Fruit fly (Drosophila melanogaster) whole organism, embryonic: Measurements from ENCODE around the gene CG12012.

Source experiments
- CG10274 ChIP-seq: fragments of 200-800 bp; sonication (Bioruptor generic); optimal IDR thresholded peaks from 3 replicates; lab custom pipeline; 2017; ENCODE audit warnings: missing biosample characterization, mild to moderate bottlenecking, missing genetic modification characterization
- CG10543 ChIP-seq: fragments of 200-800 bp; sonication (Bioruptor generic); optimal IDR thresholded peaks from 3 replicates; lab custom pipeline; 2017; ENCODE audit warnings: missing biosample characterization, mild to moderate bottlenecking, missing genetic modification characterization, moderate library complexity
- CG10959 ChIP-seq: fragments of 200-800 bp; sonication (Bioruptor generic); IDR thresholded peaks from 2 replicates; pipeline ENCODE4 v1.3.6; 2022; ENCODE audit warnings: missing biosample characterization, missing genetic modification characterization
- CG11398 ChIP-seq: fragments of 200-800 bp; sonication (Bioruptor generic); optimal IDR thresholded peaks from 2 replicates; lab custom pipeline; 2016; ENCODE audit warnings: missing biosample characterization, missing genetic modification characterization
- CG11456 ChIP-seq: fragments of 200-800 bp; sonication (Bioruptor generic); IDR thresholded peaks from 3 replicates; pipeline ENCODE4 v1.3.6; 2022; ENCODE audit warnings: missing biosample characterization, missing genetic modification characterization
- CG12155 ChIP-seq: fragments of 200-800 bp; sonication (Bioruptor generic); optimal IDR thresholded peaks from 3 replicates; lab custom pipeline; 2016; ENCODE audit warnings: missing biosample characterization, missing genetic modification characterization
- CG13287 ChIP-seq: fragments of 200-800 bp; sonication (Bioruptor generic); IDR thresholded peaks from 2 replicates; pipeline ENCODE4 v1.3.6; 2022; ENCODE audit warnings: missing biosample characterization, missing genetic modification characterization; ENCODE audit not compliant: partially characterized antibody
- CG13894 ChIP-seq: fragments of 200-800 bp; sonication (Bioruptor generic); optimal IDR thresholded peaks from 3 replicates; lab custom pipeline; 2018; ENCODE audit warnings: missing biosample characterization, mild to moderate bottlenecking, missing genetic modification characterization, moderate library complexity
- CG14710 ChIP-seq: fragments of 200-800 bp; sonication (Bioruptor generic); optimal IDR thresholded peaks from 3 replicates; lab custom pipeline; 2019; ENCODE audit warnings: missing biosample characterization, mild to moderate bottlenecking, missing genetic modification characterization, moderate library complexity
- CG16863 ChIP-seq: fragments of 200-800 bp; sonication (Bioruptor generic); optimal IDR thresholded peaks from 3 replicates; lab custom pipeline; 2016; ENCODE audit warnings: missing biosample characterization, missing genetic modification characterization
- CG2712 ChIP-seq: fragments of 200-800 bp; optimal IDR thresholded peaks from 3 replicates; lab custom pipeline; 2019; ENCODE audit warnings: missing biosample characterization, mild to moderate bottlenecking, missing genetic modification characterization, moderate library complexity
- CG2889 ChIP-seq: fragments of 200-800 bp; sonication (Bioruptor generic); IDR thresholded peaks from 3 replicates; pipeline ENCODE4 v1.3.6; 2022; ENCODE audit warnings: missing biosample characterization, missing genetic modification characterization
- CG30431 ChIP-seq: fragments of 200-800 bp; sonication (Bioruptor generic); optimal IDR thresholded peaks from 2 replicates; lab custom pipeline; 2017; ENCODE audit warnings: missing biosample characterization, missing genetic modification characterization
- CG3065 ChIP-seq: fragments of 200-800 bp; sonication (Bioruptor generic); optimal IDR thresholded peaks from 2 replicates; lab custom pipeline; 2016; ENCODE audit warnings: missing biosample characterization, missing genetic modification characterization
- CG31365 ChIP-seq: fragments of 200-800 bp; sonication (Bioruptor generic); optimal IDR thresholded peaks from 2 replicates; lab custom pipeline; 2018; ENCODE audit warnings: missing biosample characterization, mild to moderate bottlenecking, missing genetic modification characterization
- CG32532 ChIP-seq: fragments of 200-800 bp; sonication (Bioruptor generic); IDR thresholded peaks from 2 replicates; pipeline ENCODE4 v1.3.6; 2022; ENCODE audit warnings: missing biosample characterization, missing genetic modification characterization
- CG3726 ChIP-seq: fragments of 200-800 bp; sonication (Bioruptor generic); IDR thresholded peaks from 3 replicates; pipeline ENCODE4, ENCODE4 v1.3.6; 2022; ENCODE audit warnings: missing biosample characterization, missing genetic modification characterization
- CG4730 ChIP-seq: fragments of 200-800 bp; sonication (Bioruptor generic); IDR thresholded peaks from 2 replicates; pipeline ENCODE4 v1.3.6; 2022; ENCODE audit warnings: missing biosample characterization, missing genetic modification characterization
- CG5180 ChIP-seq: fragments of 200-800 bp; sonication (Bioruptor generic); optimal IDR thresholded peaks from 3 replicates; lab custom pipeline; 2017; ENCODE audit warnings: missing biosample characterization, missing genetic modification characterization, mild to moderate bottlenecking, moderate library complexity, missing genetic modification reagents
- CG6791 ChIP-seq: fragments of 200-800 bp; sonication (Bioruptor generic); IDR thresholded peaks from 3 replicates; pipeline ENCODE4 v1.3.6; 2022; ENCODE audit warnings: missing biosample characterization, missing genetic modification characterization; ENCODE audit not compliant: partially characterized antibody
- D19B ChIP-seq: fragments of 200-800 bp; sonication (Bioruptor generic); optimal IDR thresholded peaks from 2 replicates; lab custom pipeline; 2017; ENCODE audit warnings: missing biosample characterization, mild to moderate bottlenecking, missing genetic modification characterization
- Dad ChIP-seq: fragments of 200-800 bp; sonication (Bioruptor generic); optimal IDR thresholded peaks from 3 replicates; lab custom pipeline; 2016; ENCODE audit warnings: missing biosample characterization, missing genetic modification characterization
- Dip3 ChIP-seq: fragments of 200-800 bp; sonication (Bioruptor generic); optimal IDR thresholded peaks from 3 replicates; lab custom pipeline; 2016; ENCODE audit warnings: missing biosample characterization, missing genetic modification characterization
- Fer1 ChIP-seq: fragments of 200-800 bp; sonication (Bioruptor generic); optimal IDR thresholded peaks from 2 replicates; lab custom pipeline; 2017; ENCODE audit warnings: missing biosample characterization, mild to moderate bottlenecking, missing genetic modification characterization
- HLH3B ChIP-seq: fragments of 200-800 bp; sonication (Bioruptor generic); IDR thresholded peaks from 2 replicates; pipeline ENCODE4 v1.3.6; 2022; ENCODE audit warnings: missing biosample characterization, missing genetic modification characterization
- HLHmδ ChIP-seq: fragments of 200-800 bp; sonication (Bioruptor generic); optimal IDR thresholded peaks from 2 replicates; lab custom pipeline; 2018; ENCODE audit warnings: missing biosample characterization, mild to moderate bottlenecking, missing genetic modification characterization, moderate library complexity
- Hey ChIP-seq: fragments of 200-800 bp; sonication (Bioruptor generic); optimal IDR thresholded peaks from 3 replicates; lab custom pipeline; 2018; ENCODE audit warnings: missing biosample characterization, mild to moderate bottlenecking, missing genetic modification characterization
- Mes4 ChIP-seq: fragments of 200-800 bp; sonication (Bioruptor generic); optimal IDR thresholded peaks from 2 replicates; lab custom pipeline; 2016; ENCODE audit warnings: missing biosample characterization, missing genetic modification characterization
- NfI ChIP-seq: fragments of 200-800 bp; sonication (Bioruptor generic); optimal IDR thresholded peaks from 3 replicates; lab custom pipeline; 2018; ENCODE audit warnings: missing biosample characterization, mild to moderate bottlenecking, missing genetic modification characterization, moderate library complexity
- Pdp1 ChIP-seq, 2 experiments: fragments of 200-800 bp; sonication (Bioruptor generic); optimal IDR thresholded peaks; 3 replicates each; lab custom pipeline; 2016; ENCODE audit warnings: missing biosample characterization in 2 of 2, missing genetic modification characterization in 2 of 2, mild to moderate bottlenecking in 1 of 2, moderate library complexity in 1 of 2
- TFAM ChIP-seq: fragments of 200-800 bp; sonication (Bioruptor generic); optimal IDR thresholded peaks from 2 replicates; lab custom pipeline; 2017; ENCODE audit warnings: missing biosample characterization, missing genetic modification characterization, inconsistent platforms
- Xrp1 ChIP-seq: fragments of 200-800 bp; sonication (Bioruptor generic); IDR thresholded peaks from 2 replicates; pipeline ENCODE4 v1.3.6; 2022; ENCODE audit warnings: missing biosample characterization, missing genetic modification characterization
- ci ChIP-seq: fragments of 200-800 bp; sonication (Bioruptor generic); IDR thresholded peaks from 3 replicates; pipeline ENCODE4 v1.3.6; 2022; ENCODE audit warnings: missing biosample characterization, missing genetic modification characterization
- dm ChIP-seq: fragments of 200-800 bp; sonication (Bioruptor generic); optimal IDR thresholded peaks from 3 replicates; lab custom pipeline; 2016; ENCODE audit warnings: missing biosample characterization, missing genetic modification characterization
- emc ChIP-seq: fragments of 200-800 bp; sonication (Bioruptor generic); optimal IDR thresholded peaks from 2 replicates; lab custom pipeline; 2016; ENCODE audit warnings: missing biosample characterization, missing genetic modification characterization
- gem ChIP-seq: fragments of 200-800 bp; sonication (Bioruptor generic); optimal IDR thresholded peaks from 2 replicates; lab custom pipeline; 2019; ENCODE audit warnings: missing biosample characterization, mild to moderate bottlenecking, missing genetic modification characterization, moderate library complexity
- gt ChIP-seq: fragments of 200-800 bp; sonication (Bioruptor generic); IDR thresholded peaks from 2 replicates; pipeline ENCODE4 v1.3.6; 2022; ENCODE audit warnings: missing biosample characterization, missing genetic modification characterization
- hbn ChIP-seq: fragments of 200-800 bp; sonication (Bioruptor generic); IDR thresholded peaks from 2 replicates; pipeline ENCODE4 v1.3.6; 2022; ENCODE audit warnings: missing biosample characterization, missing genetic modification characterization; ENCODE audit not compliant: partially characterized antibody
- insv ChIP-seq, 2 experiments: fragments of 200-800 bp; sonication (Bioruptor generic); optimal IDR thresholded peaks; 3 replicates each; lab custom pipeline; 2016 to 2018; ENCODE audit warnings: missing biosample characterization in 2 of 2, missing genetic modification characterization in 2 of 2
- inv ChIP-seq: fragments of 200-800 bp; sonication (Bioruptor generic); IDR thresholded peaks from 2 replicates; pipeline ENCODE4 v1.3.6; 2022; ENCODE audit warnings: missing biosample characterization, missing genetic modification characterization; ENCODE audit not compliant: partially characterized antibody
- nau ChIP-seq: fragments of 200-800 bp; sonication (Bioruptor generic); optimal IDR thresholded peaks from 3 replicates; lab custom pipeline; 2017; ENCODE audit warnings: missing biosample characterization, mild to moderate bottlenecking, missing genetic modification characterization, missing genetic modification reagents
- nom ChIP-seq: fragments of 200-800 bp; sonication (Bioruptor generic); optimal IDR thresholded peaks from 2 replicates; lab custom pipeline; 2017; ENCODE audit warnings: missing biosample characterization, missing genetic modification characterization, mild to moderate bottlenecking, moderate library complexity, missing genetic modification reagents
- pan ChIP-seq, 4 experiments: fragments of >200 bp in 3 of 4; fragments of 200-800 bp in 1 of 4; sonication (Bioruptor generic) in 1 of 4; optimal IDR thresholded peaks in 3 of 4; IDR thresholded peaks in 1 of 4; 2 replicates each; pipeline versions ENCODE4 v1.3.6 to Lab custom; 2017 to 2022; ENCODE audit warnings: missing biosample characterization in 2 of 4, missing genetic modification characterization in 2 of 4, mixed read lengths in 1 of 4
- sd ChIP-seq: fragments of 200-800 bp; sonication (Bioruptor generic); optimal IDR thresholded peaks from 3 replicates; lab custom pipeline; 2018; ENCODE audit warnings: missing biosample characterization, mild to moderate bottlenecking, missing genetic modification characterization, moderate library complexity
- vfl ChIP-seq: fragments of 200-800 bp; sonication (Bioruptor generic); optimal IDR thresholded peaks from 2 replicates; lab custom pipeline; 2016; ENCODE audit warnings: missing biosample characterization, missing genetic modification characterization
- vnd ChIP-seq: fragments of 200-800 bp; sonication (Bioruptor generic); IDR thresholded peaks from 3 replicates; pipeline ENCODE4 v1.3.6; 2022; ENCODE audit warnings: missing biosample characterization, missing genetic modification characterization; ENCODE audit not compliant: partially characterized antibody
- zen2 ChIP-seq: fragments of 200-800 bp; sonication (Bioruptor generic); IDR thresholded peaks from 3 replicates; pipeline ENCODE4 v1.3.6; 2022; ENCODE audit warnings: missing biosample characterization, missing genetic modification characterization; ENCODE audit not compliant: partially characterized antibody

The CG12012 gene

dm6 chr3L:3393951-3394834, 17.6 kb downstream of the CG12012 start (continued):
- peak; percentile 93 for TF ChIP-seq CG2712 (tag; lab: Kevin White, UChicago)
- no peak for TF ChIP-seq CG10274 (GFP tag; lab: Kevin White, UChicago)
- no peak for TF ChIP-seq vfl (GFP tag; lab: Kevin White, UChicago)
- peak; percentile 61 for TF ChIP-seq CG4730
- TF ChIP-seq NfI (GFP tag; lab: Kevin White, UChicago) = no peak
- no peak for TF ChIP-seq CG6791 (GFP tag; lab: Robert Waterston, UW)
- no peak for TF ChIP-seq Dip3
- peak; percentile 80 for TF ChIP-seq HLH3B (GFP tag; lab: Robert Waterston, UW)
- TF ChIP-seq CG2889 (GFP tag; lab: Robert Waterston, UW) = peak; percentile 55; the same call in 2 of the 3 replicates
- TF ChIP-seq pan (optimal IDR thresholded peaks at IDR 0.05; lab: Kevin White, UChicago) = no peak
- peak in 1 of 2 experiments; percentile 73 for TF ChIP-seq pan (GFP tag; optimal IDR thresholded peaks at IDR 0.05 in 1 of 2, IDR thresholded peaks at IDR 0.05 in 1 of 2)
- TF ChIP-seq sd (tag; lab: Kevin White, UChicago) = no peak
- TF ChIP-seq CG10543 (GFP tag; lab: Kevin White, UChicago) = peak; percentile 28
- TF ChIP-seq CG3726 (GFP tag; lab: Robert Waterston, UW) = peak; percentile 63; the same call in 2 of the 3 replicates
- peak; percentile 50; the same call in 1 of the 2 replicates for TF ChIP-seq CG32532
- TF ChIP-seq Fer1 (GFP tag; lab: Kevin White, UChicago) = peak; percentile 16
- TF ChIP-seq CG31365 (tag; lab: Kevin White, UChicago) = no peak
- TF ChIP-seq D19B (GFP tag; lab: Kevin White, UChicago) = no peak
- peak; percentile 34 for TF ChIP-seq nau
- TF ChIP-seq nom (GFP tag; lab: Kevin White, UChicago) = peak; percentile 89
- TF ChIP-seq CG10959 (GFP tag; lab: Robert Waterston, UW) = peak; percentile 6
- TF ChIP-seq Hey = no peak
- no peak for TF ChIP-seq zen2 (GFP tag; lab: Robert Waterston, UW)
- no peak for TF ChIP-seq CG30431
- no peak for TF ChIP-seq CG13894 (tag; lab: Kevin White, UChicago)
- TF ChIP-seq insv (GFP tag; optimal IDR thresholded peaks at IDR 0.05; lab: Kevin White, UChicago) = no peak
- peak; percentile 61 for TF ChIP-seq CG5180 (GFP tag; lab: Kevin White, UChicago)
- no peak for TF ChIP-seq HLHmδ
- TF ChIP-seq CG11456 (GFP tag; lab: Robert Waterston, UW) = peak; percentile 62
- no peak for TF ChIP-seq hbn
- no peak for TF ChIP-seq CG11398 (GFP tag; lab: Kevin White, UChicago)
- TF ChIP-seq emc (GFP tag; lab: Kevin White, UChicago) = no peak
- TF ChIP-seq CG3065 = no peak
- TF ChIP-seq gt (GFP tag; lab: Robert Waterston, UW) = peak; percentile 58
- no peak for TF ChIP-seq Dad (GFP tag; lab: Kevin White, UChicago)
- TF ChIP-seq Mes4 (GFP tag; lab: Kevin White, UChicago) = no peak
- TF ChIP-seq CG13287 (GFP tag; lab: Robert Waterston, UW) = no peak
- peak; percentile 58 for TF ChIP-seq dm
- no peak for TF ChIP-seq vnd (GFP tag; lab: Robert Waterston, UW)
- no peak for TF ChIP-seq inv (GFP tag; lab: Robert Waterston, UW)
- TF ChIP-seq Xrp1 (GFP tag; lab: Robert Waterston, UW) = peak; percentile 76
- no peak for TF ChIP-seq CG16863 (GFP tag; lab: Kevin White, UChicago)
- no peak for TF ChIP-seq Pdp1 (GFP tag; optimal IDR thresholded peaks at IDR 0.05; lab: Kevin White, UChicago)
- TF ChIP-seq CG12155 = no peak
- peak; percentile 96 for TF ChIP-seq CG14710 (tag; lab: Kevin White, UChicago)
- TF ChIP-seq ci (GFP tag; lab: Robert Waterston, UW) = peak; percentile 82
- TF ChIP-seq TFAM (GFP tag; lab: Kevin White, UChicago) = no peak
- peak; percentile 89 for TF ChIP-seq gem
